In the genomic region with DNA sequence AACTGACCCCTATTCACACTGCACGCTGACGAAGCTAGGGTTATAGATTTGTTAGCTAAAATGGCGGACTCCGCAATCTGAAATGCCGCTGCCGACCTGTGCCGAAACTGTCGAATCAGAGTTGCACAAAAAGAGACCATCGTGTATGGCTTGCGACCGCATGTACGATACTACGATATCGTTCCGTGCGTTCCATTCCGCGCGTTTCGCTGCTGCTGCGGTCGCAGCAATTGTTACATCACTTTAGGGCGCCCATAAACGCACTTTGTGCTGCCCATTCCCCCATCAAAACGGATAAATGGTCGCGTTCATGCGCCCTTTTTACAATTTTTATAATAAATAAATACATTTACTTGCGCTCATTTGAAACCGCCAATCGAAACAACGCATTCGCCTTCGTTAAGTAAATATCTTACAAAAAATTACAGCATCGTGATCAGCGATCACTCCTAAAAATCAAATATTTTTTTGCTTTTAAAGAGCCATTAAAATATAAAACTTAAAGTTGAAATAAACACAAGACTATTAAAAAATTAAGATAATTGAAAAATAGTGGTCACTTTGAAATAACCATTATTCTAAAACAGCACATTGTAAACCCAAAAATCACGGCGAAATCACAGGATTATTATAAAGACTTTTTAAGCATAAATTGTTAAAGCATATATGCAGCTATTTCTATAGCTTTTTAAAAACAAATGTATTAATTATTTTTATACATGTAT, we compare ENCODE assay signal across 1 fruit fly cellular context.
TF ChIP-seq lines count a peak whose summit lies in the region.

A gene (minus strand): TSS at position 174 of the 725 bp plus-strand sequence.

TF ChIP-seq in whole organism, embryonic, 481 proteins besides CTCF, POLR2A, EP300 and RAD21 (continued from another document and continues in another):
- TF ChIP-seq NC2α (GFP tag; optimal IDR thresholded peaks at IDR 0.05; lab: Kevin White, UChicago) (no peak), jigr1 (GFP tag; IDR thresholded peaks at IDR 0.05; lab: Robert Waterston, UW) (0 out of 3 replicates have a peak, but pooled peaks have one; percentile 40), eyg (GFP tag; optimal IDR thresholded peaks at IDR 0.05; lab: Kevin White, UChicago) (no peak), CG4707 (GFP tag; optimal IDR thresholded peaks at IDR 0.05; lab: Kevin White, UChicago) (no peak), cg (GFP tag; optimal IDR thresholded peaks at IDR 0.05; lab: Kevin White, UChicago) (no peak), CG13287 (GFP tag; IDR thresholded peaks at IDR 0.05; lab: Robert Waterston, UW; ENCODE audit: partially characterized antibody) (peak; percentile 77), gt (GFP tag; IDR thresholded peaks at IDR 0.05; lab: Robert Waterston, UW) (peak; percentile 59), amos (GFP tag; IDR thresholded peaks at IDR 0.05; lab: Robert Waterston, UW; ENCODE audit: partially characterized antibody) (peak; percentile 90), CG14050 (GFP tag; IDR thresholded peaks at IDR 0.05; lab: Robert Waterston, UW) (peak; percentile 43; the same call in 1 of the 3 replicates), CG34376 (GFP tag; optimal IDR thresholded peaks at IDR 0.05; lab: Kevin White, UChicago) (no peak), CG7987 (GFP tag; optimal IDR thresholded peaks at IDR 0.05; lab: Kevin White, UChicago) (peak; percentile 20), row (GFP tag; IDR thresholded peaks at IDR 0.05; lab: Robert Waterston, UW) (peak; percentile 81), ara (GFP tag; IDR thresholded peaks at IDR 0.05; lab: Robert Waterston, UW) (no peak; the same call in 1 of the 2 replicates), CG2678 (tag; optimal IDR thresholded peaks at IDR 0.05; lab: Kevin White, UChicago) (no peak), B-H1 (GFP tag; IDR thresholded peaks at IDR 0.05; lab: Robert Waterston, UW) (peak; percentile 44; the same call in 2 of the 3 replicates), tin (GFP tag; optimal IDR thresholded peaks at IDR 0.05; lab: Kevin White, UChicago) (peak; percentile 3), CG6272 (GFP tag; IDR thresholded peaks at IDR 0.05; lab: Robert Waterston, UW) (peak; percentile 52; the same call in 1 of the 2 replicates), Dbx (GFP tag; IDR thresholded peaks at IDR 0.05; lab: Robert Waterston, UW) (peak; percentile 79), mld (GFP tag; IDR thresholded peaks at IDR 0.05; lab: Robert Waterston, UW; ENCODE audit: partially characterized antibody) (peak; percentile 77; the same call in 1 of the 3 replicates), Sox102F (GFP tag; optimal IDR thresholded peaks at IDR 0.05; lab: Kevin White, UChicago) (no peak), CG2129 (GFP tag; IDR thresholded peaks at IDR 0.05; lab: Robert Waterston, UW; ENCODE audit: partially characterized antibody) (peak; percentile 32; the same call in 1 of the 2 replicates), tup (GFP tag; optimal IDR thresholded peaks at IDR 0.05; lab: Kevin White, UChicago) (peak; percentile 19), CG2120 (GFP tag; optimal IDR thresholded peaks at IDR 0.05; lab: Kevin White, UChicago) (peak; percentile 54), Jarid2 (GFP tag; optimal IDR thresholded peaks at IDR 0.05; lab: Kevin White, UChicago) (no peak), unc-4 (GFP tag; IDR thresholded peaks at IDR 0.05; lab: Robert Waterston, UW; ENCODE audit: partially characterized antibody) (peak; percentile 68), sr (GFP tag; IDR thresholded peaks at IDR 0.05; lab: Robert Waterston, UW) (0 out of 3 replicates have a peak, but pooled peaks have one; percentile 35), zen (tag; optimal IDR thresholded peaks at IDR 0.05; lab: Kevin White, UChicago) (no peak), nmo (GFP tag; optimal IDR thresholded peaks at IDR 0.05; lab: Kevin White, UChicago) (peak; percentile 44), danr (GFP tag; IDR thresholded peaks at IDR 0.05; lab: Robert Waterston, UW) (no peak), sisA (GFP tag; IDR thresholded peaks at IDR 0.05; lab: Robert Waterston, UW) (peak; percentile 36), chm (GFP tag; IDR thresholded peaks at IDR 0.05; lab: Robert Waterston, UW) (peak; percentile 81), GATAe (GFP tag; conservative IDR thresholded peaks at IDR 0.05; lab: Robert Waterston, UW) (no peak), CG11696 (GFP tag; IDR thresholded peaks at IDR 0.05; lab: Robert Waterston, UW) (peak; percentile 19; the same call in 1 of the 2 replicates), gcm2 (GFP tag; optimal IDR thresholded peaks at IDR 0.05; lab: Kevin White, UChicago) (no peak), Hr51 (GFP tag; optimal IDR thresholded peaks at IDR 0.05; lab: Kevin White, UChicago) (peak in 1 of 2 experiments; percentile 5), CG9797 (GFP tag; optimal IDR thresholded peaks at IDR 0.05; lab: Kevin White, UChicago) (peak; percentile 41), Atf6 (GFP tag; IDR thresholded peaks at IDR 0.05; lab: Robert Waterston, UW) (no peak), CG16779 (GFP tag; IDR thresholded peaks at IDR 0.05; lab: Robert Waterston, UW) (0 out of 2 replicates have a peak, but pooled peaks have one; percentile 40), CG15601 (tag; optimal IDR thresholded peaks at IDR 0.05; lab: Kevin White, UChicago) (no peak), caup (GFP tag; optimal IDR thresholded peaks at IDR 0.05; lab: Kevin White, UChicago; ENCODE audit: severe bottlenecking) (peak; percentile 21), sc (optimal IDR thresholded peaks at IDR 0.05; lab: Kevin White, UChicago) (no peak), sc (GFP tag; optimal IDR thresholded peaks at IDR 0.05; lab: Kevin White, UChicago) (no peak), her (GFP tag; optimal IDR thresholded peaks at IDR 0.05; lab: Kevin White, UChicago) (peak; percentile 73), grn (GFP tag; optimal IDR thresholded peaks at IDR 0.05; lab: Kevin White, UChicago) (no peak), Dip3 (GFP tag; optimal IDR thresholded peaks at IDR 0.05; lab: Kevin White, UChicago) (no peak), CG8281 (tag; optimal IDR thresholded peaks at IDR 0.05; lab: Kevin White, UChicago) (no peak), CrebB (tag; optimal IDR thresholded peaks at IDR 0.05; lab: Kevin White, UChicago) (no peak), CG12299 (tag; optimal IDR thresholded peaks at IDR 0.05; lab: Kevin White, UChicago) (no peak), HLHmδ (GFP tag; optimal IDR thresholded peaks at IDR 0.05; lab: Kevin White, UChicago) (peak; percentile 31), hb (GFP tag; IDR thresholded peaks at IDR 0.05; lab: Robert Waterston, UW; ENCODE audit: partially characterized antibody) (peak; percentile 69; the same call in 1 of the 3 replicates), dan (GFP tag; IDR thresholded peaks at IDR 0.05; lab: Robert Waterston, UW) (no peak), toy (GFP tag; IDR thresholded peaks at IDR 0.05; lab: Robert Waterston, UW) (0 out of 2 replicates have a peak, but pooled peaks have one; percentile 8), sim (GFP tag; IDR thresholded peaks at IDR 0.05; lab: Robert Waterston, UW) (peak; percentile 44; the same call in 1 of the 2 replicates), CG17361 (GFP tag; IDR thresholded peaks at IDR 0.05; lab: Robert Waterston, UW) (peak; percentile 61), CG15514 (GFP tag; optimal IDR thresholded peaks at IDR 0.05; lab: Kevin White, UChicago) (peak; percentile 88), dm (GFP tag; optimal IDR thresholded peaks at IDR 0.05; lab: Kevin White, UChicago) (peak; percentile 81), CG10959 (GFP tag; IDR thresholded peaks at IDR 0.05; lab: Robert Waterston, UW) (no peak), Max (GFP tag; optimal IDR thresholded peaks at IDR 0.05; lab: Kevin White, UChicago) (peak; percentile 6), br (optimal IDR thresholded peaks at IDR 0.05; lab: Kevin White, UChicago) (no peak), Ets65A (GFP tag; lab: Kevin White, UChicago) (peak; percentile 37), CG8388 (GFP tag; optimal IDR thresholded peaks at IDR 0.05; lab: Kevin White, UChicago) (no peak), fu2 (GFP tag; optimal IDR thresholded peaks at IDR 0.05; lab: Kevin White, UChicago) (no peak), gsb (GFP tag; IDR thresholded peaks at IDR 0.05; lab: Robert Waterston, UW) (peak; percentile 45), CG7963 (GFP tag; IDR thresholded peaks at IDR 0.05; lab: Robert Waterston, UW; ENCODE audit: partially characterized antibody) (peak; percentile 72; the same call in 2 of the 3 replicates), CG7556 (GFP tag; optimal IDR thresholded peaks at IDR 0.05; lab: Kevin White, UChicago) (no peak), CG9215 (GFP tag; IDR thresholded peaks at IDR 0.05; lab: Robert Waterston, UW) (peak; percentile 21; the same call in 1 of the 2 replicates), usp (GFP tag; optimal IDR thresholded peaks at IDR 0.05; lab: Kevin White, UChicago) (no peak), trem (tag; optimal IDR thresholded peaks at IDR 0.05; lab: Kevin White, UChicago) (peak; percentile 38), MTF-1 (GFP tag; optimal IDR thresholded peaks at IDR 0.05; lab: Kevin White, UChicago; ENCODE audit: borderline replicate concordance) (no peak), wdn (GFP tag; IDR thresholded peaks at IDR 0.05; lab: Robert Waterston, UW) (peak; percentile 42; the same call in 1 of the 2 replicates), sqz (GFP tag; optimal IDR thresholded peaks at IDR 0.05; lab: Kevin White, UChicago) (no peak), fd102C (GFP tag; optimal IDR thresholded peaks at IDR 0.05; lab: Kevin White, UChicago) (no peak), Rx (GFP tag; IDR thresholded peaks at IDR 0.05; lab: Robert Waterston, UW) (no peak), CG1647 (GFP tag; optimal IDR thresholded peaks at IDR 0.05; lab: Kevin White, UChicago) (no peak), exex (tag; optimal IDR thresholded peaks at IDR 0.05; lab: Kevin White, UChicago) (no peak), YL-1 (GFP tag; optimal IDR thresholded peaks at IDR 0.05; lab: Kevin White, UChicago) (peak; percentile 35), Sry-δ (GFP tag; optimal IDR thresholded peaks at IDR 0.05; lab: Kevin White, UChicago) (peak; percentile 80), zfh2 (GFP tag; optimal IDR thresholded peaks at IDR 0.05; lab: Kevin White, UChicago) (peak; percentile 42), CG10147 (GFP tag; optimal IDR thresholded peaks at IDR 0.05; lab: Kevin White, UChicago) (no peak), so (GFP tag; IDR thresholded peaks at IDR 0.05; lab: Robert Waterston, UW) (0 out of 3 replicates have a peak, but pooled peaks have one; percentile 30), gfzf (GFP tag; optimal IDR thresholded peaks at IDR 0.05; lab: Kevin White, UChicago) (peak; percentile 28), CG34422 (GFP tag; IDR thresholded peaks at IDR 0.05; lab: Robert Waterston, UW) (peak; percentile 58; the same call in 1 of the 3 replicates), onecut (GFP tag; IDR thresholded peaks at IDR 0.05; lab: Robert Waterston, UW) (peak; percentile 48; the same call in 1 of the 2 replicates), CG13775 (GFP tag; optimal IDR thresholded peaks at IDR 0.05; lab: Kevin White, UChicago) (peak; percentile 58), prd (optimal IDR thresholded peaks at IDR 0.05; lab: Kevin White, UChicago) (no peak), prd (GFP tag; IDR thresholded peaks at IDR 0.05; lab: Robert Waterston, UW) (peak; percentile 72), Hr3 (GFP tag; optimal IDR thresholded peaks at IDR 0.05; lab: Kevin White, UChicago) (peak; percentile 5), CG7357 (GFP tag; IDR thresholded peaks at IDR 0.05; lab: Robert Waterston, UW) (peak; percentile 34; the same call in 1 of the 3 replicates), sna (GFP tag; IDR thresholded peaks at IDR 0.05; lab: Robert Waterston, UW; ENCODE audit: partially characterized antibody) (peak; percentile 49; the same call in 1 of the 2 replicates), CG5180 (GFP tag; optimal IDR thresholded peaks at IDR 0.05; lab: Kevin White, UChicago) (no peak), Taf1 (GFP tag; IDR thresholded peaks at IDR 0.05; lab: Robert Waterston, UW) (peak; percentile 6; the same call in 1 of the 2 replicates), Drgx (GFP tag; IDR thresholded peaks at IDR 0.05; lab: Robert Waterston, UW) (peak; percentile 25; the same call in 1 of the 2 replicates), pfk (GFP tag; optimal IDR thresholded peaks at IDR 0.05; lab: Kevin White, UChicago) (peak; percentile 98), CkIIα-i1 (GFP tag; IDR thresholded peaks at IDR 0.05; lab: Robert Waterston, UW) (no peak), CG9817 (tag; optimal IDR thresholded peaks at IDR 0.05; lab: Kevin White, UChicago) (peak; percentile 38), tgo (GFP tag; IDR thresholded peaks at IDR 0.05; lab: Robert Waterston, UW) (peak; percentile 52; the same call in 2 of the 3 replicates), Sry-β (GFP tag; optimal IDR thresholded peaks at IDR 0.05; lab: Kevin White, UChicago) (peak; percentile 13), CG11085 (GFP tag; IDR thresholded peaks at IDR 0.05; lab: Robert Waterston, UW) (no peak), CG6254 (GFP tag; optimal IDR thresholded peaks at IDR 0.05; lab: Kevin White, UChicago) (no peak), Adf1 (GFP tag; IDR thresholded peaks at IDR 0.05; lab: Robert Waterston, UW) (peak; percentile 88), ind (GFP tag; optimal IDR thresholded peaks at IDR 0.05; lab: Kevin White, UChicago) (peak; percentile 11), ase (GFP tag; IDR thresholded peaks at IDR 0.05; lab: Robert Waterston, UW) (peak; percentile 37; the same call in 1 of the 3 replicates), CG11247 (GFP tag; IDR thresholded peaks at IDR 0.05; lab: Robert Waterston, UW) (peak; percentile 51), E2f2 (GFP tag; IDR thresholded peaks at IDR 0.05; lab: Robert Waterston, UW) (peak; percentile 64), dmrt99B (tag; optimal IDR thresholded peaks at IDR 0.05; lab: Kevin White, UChicago) (no peak), CG10462 (GFP tag; optimal IDR thresholded peaks at IDR 0.05; lab: Kevin White, UChicago) (no peak), CG5953 (GFP tag; IDR thresholded peaks at IDR 0.05; lab: Robert Waterston, UW) (peak; percentile 46), dimm (GFP tag; IDR thresholded peaks at IDR 0.05; lab: Robert Waterston, UW) (no peak), gsb-n (tag; optimal IDR thresholded peaks at IDR 0.05; lab: Kevin White, UChicago) (no peak), jing (GFP tag; optimal IDR thresholded peaks at IDR 0.05; lab: Kevin White, UChicago) (no peak), CG9437 (GFP tag; optimal IDR thresholded peaks at IDR 0.05; lab: Kevin White, UChicago) (no peak), Xrp1 (GFP tag; IDR thresholded peaks at IDR 0.05; lab: Robert Waterston, UW) (peak; percentile 44; the same call in 1 of the 2 replicates), lmd (GFP tag; IDR thresholded peaks at IDR 0.05; lab: Robert Waterston, UW) (peak; percentile 55), CG12391 (tag; optimal IDR thresholded peaks at IDR 0.05; lab: Kevin White, UChicago) (peak; percentile 19), crp (GFP tag; optimal IDR thresholded peaks at IDR 0.05; lab: Kevin White, UChicago) (no peak), Dad (GFP tag; optimal IDR thresholded peaks at IDR 0.05; lab: Kevin White, UChicago) (no peak), MBD-R2 (GFP tag; IDR thresholded peaks at IDR 0.05; lab: Robert Waterston, UW) (peak; percentile 52)
